Worm (Caenorhabditis elegans) whole organism, L2 larva: ENCODE measurements around the gene Y60C6A.2.

Experiments
- mbf-1 ChIP-seq: sonication (generic microtip); optimal IDR thresholded peaks from 2 replicates; lab custom pipeline; 2017; ENCODE audit warnings: missing biosample characterization, missing genetic modification characterization
- nhr-12 ChIP-seq: fragments of 150-350 bp; optimal IDR thresholded peaks from 2 replicates; lab custom pipeline; 2014; ENCODE audit warnings: missing biosample characterization, missing genetic modification characterization
- nhr-237 ChIP-seq: fragments of 150-350 bp; optimal IDR thresholded peaks from 2 replicates; lab custom pipeline; 2014; ENCODE audit warnings: missing biosample characterization, missing genetic modification characterization
- nhr-6 ChIP-seq: fragments of 150-350 bp; optimal IDR thresholded peaks from 2 replicates; lab custom pipeline; 2014; ENCODE audit warnings: missing biosample characterization, missing genetic modification characterization
- ztf-11 ChIP-seq: sonication (generic microtip); optimal IDR thresholded peaks from 2 replicates; lab custom pipeline; 2017; ENCODE audit warnings: missing biosample characterization, missing genetic modification characterization

DNA sequence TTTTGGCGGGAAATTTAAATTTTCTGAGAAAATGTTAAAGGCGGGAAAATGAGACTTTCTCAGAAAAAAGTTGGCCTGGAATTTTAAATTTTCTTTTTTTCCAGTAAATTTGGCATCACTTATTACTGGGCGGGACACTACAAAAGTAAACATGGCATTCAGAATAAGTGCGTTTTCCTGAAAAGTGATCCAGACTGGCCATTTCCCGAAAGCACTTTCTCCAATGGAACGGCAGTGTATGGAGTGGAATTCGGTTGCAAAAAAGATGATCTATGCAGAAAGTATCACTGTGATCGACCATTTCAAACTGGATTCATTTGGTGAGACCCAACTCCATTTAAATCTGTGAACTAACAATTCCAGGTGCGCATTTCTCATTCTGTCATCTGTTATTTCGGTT is 2.6 kb upstream of the Y60C6A.2 start:
- TF ChIP-seq ztf-11 (tag; lab: Kevin White, UChicago) (no peak), nhr-237 (tag; lab: Kevin White, UChicago) (no peak), nhr-12 (tag; lab: Kevin White, UChicago) (no peak), nhr-6 (no peak), mbf-1 (no peak)
